Worm (Caenorhabditis elegans) whole organism, mixed stage, embryonic: Measurements from ENCODE around the gene cest-1.2.

Experiments
- flh-1 ChIP-seq: fragments of 200-800 bp; sonication (Bioruptor generic); optimal IDR thresholded peaks from 2 replicates; lab custom pipeline; 2018; ENCODE audit warnings: mild to moderate bottlenecking, missing genetic modification characterization, moderate library complexity, missing compliant biosample characterization
- mab-5 ChIP-seq: fragments of 150-350 bp; optimal IDR thresholded peaks from 2 replicates; lab custom pipeline; 2014; ENCODE audit warnings: missing biosample characterization, missing genetic modification characterization
- nhr-237 ChIP-seq: fragments of 150-350 bp; optimal IDR thresholded peaks from 2 replicates; lab custom pipeline; 2014; ENCODE audit warnings: missing biosample characterization, missing genetic modification characterization

DNA sequence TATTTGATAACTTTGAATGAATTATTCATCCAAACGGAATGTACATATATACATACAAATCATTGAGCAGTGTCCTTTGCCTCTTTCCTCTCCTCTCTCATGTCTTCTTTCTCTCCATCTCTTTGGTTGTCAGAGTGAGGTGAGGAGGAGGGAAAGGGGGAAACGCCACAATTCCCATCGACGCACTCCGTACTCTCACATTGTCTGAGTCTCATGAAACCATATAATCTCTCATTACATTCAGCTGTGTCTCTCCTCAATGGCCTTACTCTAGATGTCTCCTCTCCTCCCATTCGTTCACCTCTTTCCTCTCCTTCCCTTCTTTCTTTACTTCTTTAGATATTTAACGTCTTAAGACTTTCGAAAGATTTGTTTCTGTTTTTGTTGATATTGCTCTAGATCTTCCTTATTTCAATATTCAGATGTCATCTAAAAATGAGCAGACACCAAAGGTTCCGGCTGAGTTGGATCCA lies 17.0 kb upstream of the cest-1.2 start, which contains the start of gene ceh-74:
- TF ChIP-seq mab-5 (tag; lab: Kevin White, UChicago) (no peak), flh-1 (GFP tag; lab: Kevin White, UChicago) (no peak), nhr-237 (tag; lab: Kevin White, UChicago) (no peak)
